Worm (Caenorhabditis elegans) whole organism, L4 larva: ENCODE results near the gene F07H5.13.

ENCODE experiments used
- Y75B8A.6 ChIP-seq: fragments of 200-800 bp; sonication (Bioruptor generic); IDR thresholded peaks from 2 replicates; pipeline ENCODE4 v1.3.6; 2022; ENCODE audit warnings: missing genetic modification reagents, missing genetic modification characterization, missing compliant biosample characterization
- aly-2 ChIP-seq: sonication (generic microtip); optimal IDR thresholded peaks from 2 replicates; lab custom pipeline; 2018; ENCODE audit warnings: missing biosample characterization, missing genetic modification characterization
- dmd-6 ChIP-seq: fragments of 200-800 bp; sonication (Bioruptor generic); IDR thresholded peaks from 2 replicates; pipeline ENCODE4 v1.3.6; 2022; ENCODE audit warnings: missing genetic modification reagents, missing genetic modification characterization, missing compliant biosample characterization
- fkh-10 ChIP-seq: fragments of 150-350 bp; optimal IDR thresholded peaks from 2 replicates; lab custom pipeline; 2014; ENCODE audit warnings: missing biosample characterization, missing genetic modification reagents, missing genetic modification characterization
- lin-13 ChIP-seq: fragments of 150-350 bp; optimal IDR thresholded peaks from 2 replicates; lab custom pipeline; 2014; ENCODE audit warnings: missing biosample characterization, missing genetic modification reagents, missing genetic modification characterization
- lin-39 ChIP-seq: fragments of 150-350 bp; optimal IDR thresholded peaks from 2 replicates; lab custom pipeline; 2014; ENCODE audit warnings: missing biosample characterization, missing genetic modification reagents, missing genetic modification characterization
- nhr-11 ChIP-seq: fragments of 150-350 bp; optimal IDR thresholded peaks from 2 replicates; lab custom pipeline; 2014; ENCODE audit warnings: missing biosample characterization, missing genetic modification characterization
- spr-1 ChIP-seq: sonication (generic microtip); optimal IDR thresholded peaks from 2 replicates; lab custom pipeline; 2016; ENCODE audit warnings: mild to moderate bottlenecking, missing genetic modification characterization, missing compliant biosample characterization
- unc-39 ChIP-seq: sonication (generic microtip); optimal IDR thresholded peaks from 2 replicates; lab custom pipeline; 2017; ENCODE audit warnings: missing biosample characterization, missing genetic modification characterization

DNA sequence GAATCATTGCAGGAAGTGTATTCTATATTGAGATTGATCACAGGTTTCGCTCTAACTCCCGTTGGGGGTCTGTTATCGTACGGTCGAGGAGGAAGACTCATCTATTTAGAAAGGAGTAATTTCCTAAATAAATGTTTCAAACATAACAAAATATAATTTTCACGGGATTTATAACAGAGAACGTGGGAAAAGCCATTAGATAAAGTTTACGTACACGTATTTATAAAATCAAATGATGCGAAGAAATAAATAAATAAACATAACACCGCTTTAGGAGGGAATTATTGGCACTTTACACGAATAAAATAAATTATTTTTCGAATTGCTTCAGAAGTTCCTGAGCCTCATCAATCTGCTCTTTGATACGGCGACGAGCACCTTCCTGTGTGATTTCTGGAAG is 18.1 kb downstream of the F07H5.13 start, which contains the start of gene F07H5.10:
- TF ChIP-seq Y75B8A.6 (GFP tag; lab: Robert Waterston, UW) (no peak), aly-2 (tag; lab: Kevin White, UChicago) (no peak), nhr-11 (tag; lab: Kevin White, UChicago) (no peak), lin-39 (tag; lab: Kevin White, UChicago) (no peak), lin-13 (GFP tag; lab: Kevin White, UChicago) (no peak), dmd-6 (GFP tag; lab: Robert Waterston, UW) (no peak), spr-1 (no peak), unc-39 (tag; lab: Kevin White, UChicago) (no peak), fkh-10 (GFP tag; lab: Kevin White, UChicago) (no peak)
